Worm (Caenorhabditis elegans) whole organism, late embryonic: ENCODE data around the gene F02D8.9.

Experiments
- C08G9.2 ChIP-seq: sonication (generic microtip); optimal IDR thresholded peaks from 2 replicates; lab custom pipeline; 2016; ENCODE audit warnings: mild to moderate bottlenecking, missing genetic modification characterization, moderate library complexity, missing compliant biosample characterization
- T23F11.4 ChIP-seq: fragments of 200-800 bp; sonication (Bioruptor generic); optimal IDR thresholded peaks from 2 replicates; lab custom pipeline; 2018; ENCODE audit warnings: mild to moderate bottlenecking, missing genetic modification characterization, missing compliant biosample characterization
- ahr-1 ChIP-seq: sonication (generic microtip); optimal IDR thresholded peaks from 2 replicates; lab custom pipeline; 2016; ENCODE audit warnings: missing genetic modification characterization, missing compliant biosample characterization
- ceh-14 ChIP-seq: sonication (generic microtip); optimal IDR thresholded peaks from 2 replicates; lab custom pipeline; 2016; ENCODE audit warnings: missing genotype, missing genetic modification characterization, missing compliant biosample characterization
- ceh-30 ChIP-seq: fragments of 150-350 bp; optimal IDR thresholded peaks from 2 replicates; lab custom pipeline; 2014; ENCODE audit warnings: missing biosample characterization, missing genetic modification characterization
- ceh-31 ChIP-seq: sonication (generic microtip); optimal IDR thresholded peaks from 2 replicates; lab custom pipeline; 2016; ENCODE audit warnings: missing genetic modification characterization, missing compliant biosample characterization
- ceh-34 ChIP-seq: sonication (generic microtip); optimal IDR thresholded peaks from 2 replicates; lab custom pipeline; 2016; ENCODE audit warnings: mild to moderate bottlenecking, missing genetic modification characterization, missing compliant biosample characterization
- ceh-45 ChIP-seq: fragments of 200-800 bp; sonication (Bioruptor generic); IDR thresholded peaks from 2 replicates; pipeline ENCODE4 v1.3.6; 2022; ENCODE audit warnings: missing genetic modification reagents, missing genetic modification characterization, missing compliant biosample characterization
- ceh-48 ChIP-seq: sonication (generic microtip); optimal IDR thresholded peaks from 2 replicates; lab custom pipeline; 2016; ENCODE audit warnings: missing genetic modification characterization, inconsistent platforms, missing compliant biosample characterization
- che-1 ChIP-seq: sonication (generic microtip); optimal IDR thresholded peaks from 2 replicates; lab custom pipeline; 2016; ENCODE audit warnings: mild to moderate bottlenecking, missing genetic modification characterization, missing compliant biosample characterization
- dmd-4 ChIP-seq: sonication (generic microtip); optimal IDR thresholded peaks from 2 replicates; lab custom pipeline; 2016; ENCODE audit warnings: borderline replicate concordance, missing genetic modification characterization, missing compliant biosample characterization
- elt-4 ChIP-seq: sonication (generic microtip); optimal IDR thresholded peaks from 2 replicates; lab custom pipeline; 2016; ENCODE audit warnings: missing genetic modification characterization, missing compliant biosample characterization
- ets-4 ChIP-seq: sonication (generic microtip); optimal IDR thresholded peaks from 2 replicates; lab custom pipeline; 2016; ENCODE audit warnings: missing genetic modification characterization, missing compliant biosample characterization
- fkh-10 ChIP-seq: fragments of 150-350 bp; optimal IDR thresholded peaks from 2 replicates; lab custom pipeline; 2014; ENCODE audit warnings: missing biosample characterization, missing genetic modification reagents, missing genetic modification characterization
- fkh-6 ChIP-seq: sonication (generic microtip); optimal IDR thresholded peaks from 2 replicates; lab custom pipeline; 2016; ENCODE audit warnings: missing genetic modification characterization, missing compliant biosample characterization
- gmeb-2 ChIP-seq: sonication (generic microtip); optimal IDR thresholded peaks from 2 replicates; lab custom pipeline; 2016; ENCODE audit warnings: missing genetic modification characterization, inconsistent platforms, missing compliant biosample characterization
- hlh-30 ChIP-seq: sonication (generic microtip); optimal IDR thresholded peaks from 2 replicates; lab custom pipeline; 2017; ENCODE audit warnings: antibody characterized with exemption, missing genetic modification characterization, missing compliant biosample characterization; ENCODE audit not compliant: insufficient read depth
- hlh-6 ChIP-seq: sonication (generic microtip); optimal IDR thresholded peaks from 2 replicates; lab custom pipeline; 2016; ENCODE audit warnings: missing genotype, missing genetic modification characterization, missing compliant biosample characterization
- hlh-8 ChIP-seq: sonication (generic microtip); optimal IDR thresholded peaks from 2 replicates; lab custom pipeline; 2016; ENCODE audit warnings: missing genotype, missing genetic modification characterization, missing compliant biosample characterization
- madf-2 ChIP-seq: sonication (generic microtip); optimal IDR thresholded peaks from 2 replicates; lab custom pipeline; 2017; ENCODE audit warnings: missing genetic modification characterization, missing compliant biosample characterization
- nfya-1 ChIP-seq: sonication (generic microtip); optimal IDR thresholded peaks from 2 replicates; lab custom pipeline; 2017; ENCODE audit warnings: missing genetic modification characterization, mild to moderate bottlenecking, missing compliant biosample characterization, antibody characterized with exemption, moderate library complexity
- nhr-232 ChIP-seq: sonication (generic microtip); optimal IDR thresholded peaks from 2 replicates; lab custom pipeline; 2016; ENCODE audit warnings: missing genetic modification characterization, missing compliant biosample characterization
- npax-4 ChIP-seq: sonication (generic microtip); optimal IDR thresholded peaks from 2 replicates; lab custom pipeline; 2016; ENCODE audit warnings: missing genetic modification characterization, missing compliant biosample characterization
- odd-2 ChIP-seq: sonication (generic microtip); optimal IDR thresholded peaks from 2 replicates; lab custom pipeline; 2017; ENCODE audit warnings: antibody characterized with exemption, mild to moderate bottlenecking, missing genetic modification characterization, missing compliant biosample characterization
- pha-2 ChIP-seq: sonication (generic microtip); optimal IDR thresholded peaks from 2 replicates; lab custom pipeline; 2017; ENCODE audit warnings: mild to moderate bottlenecking, missing genetic modification characterization, missing compliant biosample characterization
- pqm-1 ChIP-seq: sonication (generic microtip); optimal IDR thresholded peaks from 2 replicates; lab custom pipeline; 2016; ENCODE audit warnings: missing genetic modification characterization, missing compliant biosample characterization
- ref-2 ChIP-seq: sonication (generic microtip); optimal IDR thresholded peaks from 2 replicates; lab custom pipeline; 2016; ENCODE audit warnings: missing genetic modification characterization, missing compliant biosample characterization
- sox-2 ChIP-seq: fragments of 200-800 bp; sonication (Bioruptor generic); IDR thresholded peaks from 2 replicates; pipeline ENCODE4 v1.3.6; 2022; ENCODE audit warnings: missing genetic modification reagents, missing genetic modification characterization, missing compliant biosample characterization
- sox-4 ChIP-seq: sonication (generic microtip); optimal IDR thresholded peaks from 2 replicates; lab custom pipeline; 2017; ENCODE audit warnings: mild to moderate bottlenecking, missing genetic modification characterization, inconsistent platforms, missing compliant biosample characterization
- syd-9 ChIP-seq: sonication (generic microtip); optimal IDR thresholded peaks from 2 replicates; lab custom pipeline; 2016; ENCODE audit warnings: mild to moderate bottlenecking, missing genetic modification characterization, moderate library complexity, missing compliant biosample characterization
- tbx-7 ChIP-seq: sonication (generic microtip); optimal IDR thresholded peaks from 2 replicates; lab custom pipeline; 2016; ENCODE audit warnings: missing genotype, missing genetic modification characterization, missing compliant biosample characterization
- unc-3 ChIP-seq, 2 experiments: fragments of 200-800 bp in 1 of 2; sonication (Bioruptor generic) in 1 of 2; sonication (generic microtip) in 1 of 2; conservative IDR thresholded peaks in 1 of 2; optimal IDR thresholded peaks in 1 of 2; 2 replicates each; pipeline versions ENCODE4 v1.3.6 to Lab custom; 2016 to 2022; ENCODE audit warnings: missing compliant biosample characterization in 2 of 2, missing genetic modification characterization in 2 of 2, missing genetic modification reagents in 1 of 2
- unc-42 ChIP-seq: sonication (generic microtip); optimal IDR thresholded peaks from 2 replicates; lab custom pipeline; 2016; ENCODE audit warnings: missing genotype, missing genetic modification characterization, missing compliant biosample characterization
- unc-86 ChIP-seq: sonication (generic microtip); optimal IDR thresholded peaks from 2 replicates; lab custom pipeline; 2016; ENCODE audit warnings: missing genetic modification characterization, missing compliant biosample characterization
- zip-5 ChIP-seq: sonication (generic microtip); optimal IDR thresholded peaks from 2 replicates; lab custom pipeline; 2016; ENCODE audit warnings: missing genetic modification characterization, missing compliant biosample characterization

F02D8.9 gene

ce11 chrV:14978205-14978751 lies 22.7 kb upstream of the F02D8.9 start, which contains the start of the genes grd-12 and F02D8.1:
grd-12 (plus strand) TSS chrV:14978505.
F02D8.1 (minus strand) TSS chrV:14978701.
- TF ChIP-seq unc-3 (GFP tag; conservative IDR thresholded peaks at IDR 0.05; lab: Robert Waterston, UW) (no peak), unc-3 (tag; optimal IDR thresholded peaks at IDR 0.05; lab: Kevin White, UChicago) (no peak), dmd-4 (no peak), sox-4 (no peak), ceh-45 (GFP tag; lab: Robert Waterston, UW) (no peak), ahr-1 (tag; lab: Kevin White, UChicago) (no peak), tbx-7 (tag; lab: Kevin White, UChicago) (no peak), madf-2 (tag; lab: Kevin White, UChicago) (no peak), ceh-31 (tag; lab: Kevin White, UChicago) (no peak), syd-9 (tag; lab: Kevin White, UChicago) (no peak), pha-2 (tag; lab: Kevin White, UChicago) (no peak), nfya-1 (tag; lab: Kevin White, UChicago) (no peak), che-1 (tag; lab: Kevin White, UChicago) (no peak)
- TF ChIP-seq, all 69 proteins: peak for 0

ce11 chrV:14971136-14971535 lies 15.6 kb upstream of the F02D8.9 start, which contains the start of gene nlp-59:
nlp-59 (plus strand) TSS chrV:14971436.
- TF ChIP-seq sox-4 (no peak), ets-4 (tag; lab: Kevin White, UChicago) (no peak), ceh-48 (tag; lab: Kevin White, UChicago) (no peak), npax-4 (tag; lab: Kevin White, UChicago) (no peak), unc-86 (tag; lab: Kevin White, UChicago) (no peak), ceh-34 (tag; lab: Kevin White, UChicago) (no peak), gmeb-2 (tag; lab: Kevin White, UChicago) (no peak)

DNA sequence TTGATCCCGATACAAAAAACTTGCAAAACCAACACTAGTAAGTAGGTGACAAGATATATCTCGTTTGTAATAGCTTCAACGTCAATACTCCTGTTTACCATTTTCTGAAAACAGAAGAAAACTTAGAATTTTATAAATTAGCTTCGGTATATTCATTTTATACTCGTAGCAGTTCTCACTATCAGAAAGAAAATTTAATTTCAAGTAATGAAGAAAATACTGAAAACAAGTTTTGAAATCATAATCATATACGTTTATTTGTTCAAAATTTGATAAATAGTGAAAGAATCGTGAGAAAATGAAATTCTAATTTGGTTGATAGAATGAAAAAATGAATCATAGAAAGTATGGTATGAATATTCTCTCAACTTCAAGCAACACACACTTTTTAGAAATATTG lies 943 bp downstream of the F02D8.9 start, which contains the start of gene C30G7.5:
TSS of gene C30G7.5 (minus strand) at position 101 of the 400 bp plus-strand sequence.
- TF ChIP-seq hlh-6 (no peak), fkh-10 (GFP tag; lab: Kevin White, UChicago) (no peak), ceh-14 (no peak), odd-2 (tag; lab: Kevin White, UChicago) (no peak), ceh-48 (tag; lab: Kevin White, UChicago) (no peak), ceh-31 (tag; lab: Kevin White, UChicago) (no peak), ref-2 (no peak), ceh-34 (tag; lab: Kevin White, UChicago) (no peak), sox-2 (GFP tag; lab: Robert Waterston, UW) (no peak), T23F11.4 (GFP tag; lab: Kevin White, UChicago) (no peak), zip-5 (no peak), pqm-1 (tag; lab: Kevin White, UChicago) (no peak), tbx-7 (tag; lab: Kevin White, UChicago) (no peak), hlh-30 (tag; lab: Kevin White, UChicago) (no peak), fkh-6 (tag; lab: Kevin White, UChicago) (no peak), elt-4 (tag; lab: Kevin White, UChicago) (no peak), syd-9 (tag; lab: Kevin White, UChicago) (no peak), unc-42 (tag; lab: Kevin White, UChicago) (no peak)

DNA sequence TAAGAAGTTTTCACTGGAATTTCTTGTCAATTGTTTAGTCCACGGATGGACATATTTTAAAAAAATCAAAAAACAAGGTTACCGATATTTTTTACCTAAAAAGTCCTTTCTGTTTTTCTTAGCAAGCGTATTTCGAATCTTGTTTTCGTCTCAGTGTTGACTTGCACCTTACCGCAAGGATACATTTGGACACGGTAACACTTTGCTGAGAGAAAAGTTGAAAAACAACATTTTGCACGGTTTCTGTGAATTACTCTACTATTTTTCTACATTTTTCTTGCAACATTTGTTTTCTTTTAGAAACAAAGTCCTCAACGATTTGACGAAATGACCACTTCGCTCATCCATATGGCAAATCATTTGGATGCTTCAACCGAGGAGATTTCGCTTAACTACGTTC lies 6.1 kb downstream of the F02D8.9 start, which contains the start of gene hil-1:
TSS of gene hil-1 (plus strand) at position 301 of the 400 bp plus-strand sequence.
- no peak for TF ChIP-seq syd-9 (tag; lab: Kevin White, UChicago)
- no peak for TF ChIP-seq C08G9.2 (tag; lab: Kevin White, UChicago)
- TF ChIP-seq ceh-30 (tag; lab: Kevin White, UChicago) = no peak
- no peak for TF ChIP-seq hlh-8 (tag; lab: Kevin White, UChicago)
- TF ChIP-seq nhr-232 (tag; lab: Kevin White, UChicago) = no peak
- TF ChIP-seq dmd-4 = no peak
- no peak for TF ChIP-seq sox-4
